Fruit fly (Drosophila melanogaster) whole organism, adult: Measurements from ENCODE around the gene cbt.

Experiments used
- CG11617 ChIP-seq: fragments of 200-800 bp; sonication (Bioruptor generic); optimal IDR thresholded peaks from 2 replicates; lab custom pipeline; 2017; ENCODE audit warnings: mild to moderate bottlenecking, missing biosample characterization, missing genetic modification reagents, missing genetic modification characterization
- CG12768 ChIP-seq: fragments of 200-800 bp; sonication (Bioruptor generic); optimal IDR thresholded peaks from 2 replicates; lab custom pipeline; 2017; ENCODE audit warnings: missing biosample characterization, missing genetic modification characterization, mild to moderate bottlenecking, moderate library complexity, missing genetic modification reagents
- CG14711 ChIP-seq: fragments of 200-800 bp; sonication (Bioruptor generic); optimal IDR thresholded peaks from 2 replicates; lab custom pipeline; 2018; ENCODE audit warnings: missing biosample characterization, mild to moderate bottlenecking, missing genetic modification characterization, moderate library complexity
- CG1620 ChIP-seq: fragments of 200-800 bp; sonication (Bioruptor generic); optimal IDR thresholded peaks from 2 replicates; lab custom pipeline; 2016; ENCODE audit warnings: missing biosample characterization, missing genetic modification characterization
- CG33017 ChIP-seq: fragments of 200-800 bp; sonication (Bioruptor generic); optimal IDR thresholded peaks from 2 replicates; lab custom pipeline; 2018; ENCODE audit warnings: missing biosample characterization, mild to moderate bottlenecking, missing genetic modification characterization, moderate library complexity
- CG5204 ChIP-seq: fragments of 200-800 bp; sonication (Bioruptor generic); optimal IDR thresholded peaks from 2 replicates; lab custom pipeline; 2016; ENCODE audit warnings: missing biosample characterization, missing genetic modification characterization
- CG7045 ChIP-seq: fragments of 200-800 bp; sonication (Bioruptor generic); optimal IDR thresholded peaks from 2 replicates; lab custom pipeline; 2017; ENCODE audit warnings: missing biosample characterization, mild to moderate bottlenecking, missing genetic modification characterization
- CG7101 ChIP-seq: fragments of 200-800 bp; sonication (Bioruptor generic); optimal IDR thresholded peaks from 2 replicates; lab custom pipeline; 2018; ENCODE audit warnings: missing biosample characterization, mild to moderate bottlenecking, missing genetic modification characterization, moderate library complexity
- Clk ChIP-seq: fragments of 200-800 bp; sonication (Bioruptor generic); optimal IDR thresholded peaks from 2 replicates; lab custom pipeline; 2017; ENCODE audit warnings: missing biosample characterization, missing genetic modification characterization
- Crg-1 ChIP-seq: fragments of 200-800 bp; sonication (Bioruptor generic); optimal IDR thresholded peaks from 2 replicates; lab custom pipeline; 2016; ENCODE audit warnings: missing biosample characterization, missing genetic modification characterization
- Hr96 ChIP-seq: fragments of 200-800 bp; sonication (Bioruptor generic); optimal IDR thresholded peaks from 2 replicates; lab custom pipeline; 2016; ENCODE audit warnings: missing biosample characterization, missing genetic modification characterization
- Mnt ChIP-seq: fragments of 200-800 bp; sonication (Bioruptor generic); optimal IDR thresholded peaks from 2 replicates; lab custom pipeline; 2016; ENCODE audit warnings: missing biosample characterization, mild to moderate bottlenecking, missing genetic modification characterization
- bab1 ChIP-seq: fragments of 200-800 bp; sonication (Bioruptor generic); optimal IDR thresholded peaks from 3 replicates; lab custom pipeline; 2019; ENCODE audit warnings: missing biosample characterization, mild to moderate bottlenecking, missing genetic modification characterization, moderate library complexity
- cic ChIP-seq: fragments of 200-800 bp; sonication (Bioruptor generic); optimal IDR thresholded peaks from 2 replicates; lab custom pipeline; 2017; ENCODE audit warnings: missing biosample characterization, mild to moderate bottlenecking, missing genetic modification characterization, moderate library complexity
- cnc ChIP-seq, 2 experiments: fragments of >200 bp; optimal IDR thresholded peaks; 2 replicates each; lab custom pipeline; 2017
- kay ChIP-seq: fragments of 200-800 bp; sonication (Bioruptor generic); peaks from one replicate; lab custom pipeline; 2016; ENCODE audit warnings: missing biosample characterization, missing genetic modification characterization, borderline replicate concordance
- ovo ChIP-seq: fragments of 200-800 bp; sonication (Bioruptor generic); optimal IDR thresholded peaks from 2 replicates; lab custom pipeline; 2016; ENCODE audit warnings: missing biosample characterization, missing genetic modification characterization
- pad ChIP-seq: fragments of 200-800 bp; sonication (Bioruptor generic); optimal IDR thresholded peaks from 3 replicates; lab custom pipeline; 2017; ENCODE audit warnings: missing biosample characterization, missing genetic modification characterization, mild to moderate bottlenecking, moderate library complexity, missing genetic modification reagents
- tj ChIP-seq: fragments of 200-800 bp; sonication (Bioruptor generic); optimal IDR thresholded peaks from 3 replicates; lab custom pipeline; 2017; ENCODE audit warnings: missing biosample characterization, mild to moderate bottlenecking, missing genetic modification characterization, moderate library complexity
- toe ChIP-seq: fragments of 200-800 bp; sonication (Bioruptor generic); optimal IDR thresholded peaks from 2 replicates; lab custom pipeline; 2016; ENCODE audit warnings: missing biosample characterization, missing genetic modification characterization

Gene cbt

dm6 chr2L:512028-512427 is 32.5 kb upstream of the cbt start:
- TF ChIP-seq CG7045 (no peak), ovo (GFP tag; lab: Kevin White, UChicago) (no peak), CG11617 (GFP tag; lab: Kevin White, UChicago) (no peak), Crg-1 (no peak), bab1 (GFP tag; lab: Kevin White, UChicago) (no peak), CG33017 (tag; lab: Kevin White, UChicago) (no peak), Clk (GFP tag; lab: Kevin White, UChicago) (no peak), cnc (optimal IDR thresholded peaks at IDR 0.05; lab: Kevin White, UChicago) (no peak), cic (GFP tag; lab: Kevin White, UChicago) (no peak), kay (GFP tag; lab: Kevin White, UChicago) (no peak)

dm6 chr2L:510534-511014 is 31.1 kb upstream of the cbt start:
- TF ChIP-seq CG12768: no peak
- no peak for TF ChIP-seq CG14711 (tag; lab: Kevin White, UChicago)
- TF ChIP-seq ovo (GFP tag; lab: Kevin White, UChicago): no peak
- no peak for TF ChIP-seq cic (GFP tag; lab: Kevin White, UChicago)
- TF ChIP-seq Hr96 (GFP tag; lab: Kevin White, UChicago): no peak

- TF ChIP-seq ovo (GFP tag; lab: Kevin White, UChicago): no peak
- no peak for TF ChIP-seq CG14711 (tag; lab: Kevin White, UChicago)
- no peak for TF ChIP-seq CG12768
- no peak for TF ChIP-seq CG7101 (tag; lab: Kevin White, UChicago)
- TF ChIP-seq tj (GFP tag; lab: Kevin White, UChicago): no peak
- no peak for TF ChIP-seq CG1620
- no peak for TF ChIP-seq CG5204 (GFP tag; lab: Kevin White, UChicago)
- no peak for TF ChIP-seq cnc (optimal IDR thresholded peaks at IDR 0.05; lab: Kevin White, UChicago)
- no peak for TF ChIP-seq kay (GFP tag; lab: Kevin White, UChicago)
- no peak for TF ChIP-seq Hr96 (GFP tag; lab: Kevin White, UChicago)
- no peak for TF ChIP-seq CG7045
- no peak for TF ChIP-seq cic (GFP tag; lab: Kevin White, UChicago)
Observed at dm6 chr2L:507169-507568, 27.7 kb upstream of the cbt start.

dm6 chr2L:506443-506842 is 27.0 kb upstream of the cbt start:
- TF ChIP-seq CG1620 (no peak), cic (GFP tag; lab: Kevin White, UChicago) (no peak), Clk (GFP tag; lab: Kevin White, UChicago) (no peak), CG7101 (tag; lab: Kevin White, UChicago) (no peak), Mnt (GFP tag; lab: Kevin White, UChicago) (no peak), CG5204 (GFP tag; lab: Kevin White, UChicago) (no peak), CG7045 (no peak), Hr96 (GFP tag; lab: Kevin White, UChicago) (no peak), pad (GFP tag; lab: Kevin White, UChicago) (no peak), ovo (GFP tag; lab: Kevin White, UChicago) (no peak), cnc (optimal IDR thresholded peaks at IDR 0.05; lab: Kevin White, UChicago) (no peak), tj (GFP tag; lab: Kevin White, UChicago) (no peak), CG14711 (tag; lab: Kevin White, UChicago) (no peak), CG11617 (GFP tag; lab: Kevin White, UChicago) (no peak), kay (GFP tag; lab: Kevin White, UChicago) (no peak), bab1 (GFP tag; lab: Kevin White, UChicago) (no peak), toe (GFP tag; lab: Kevin White, UChicago) (no peak)

- no peak for TF ChIP-seq ovo (GFP tag; lab: Kevin White, UChicago)
- TF ChIP-seq Clk (GFP tag; lab: Kevin White, UChicago): no peak
- TF ChIP-seq CG11617 (GFP tag; lab: Kevin White, UChicago): no peak
- no peak for TF ChIP-seq pad (GFP tag; lab: Kevin White, UChicago)
- TF ChIP-seq Crg-1: no peak
- no peak for TF ChIP-seq CG14711 (tag; lab: Kevin White, UChicago)
- TF ChIP-seq CG1620: no peak
Observed at dm6 chr2L:505009-505408, 25.5 kb upstream of the cbt start.

dm6 chr2L:501622-502021 is 22.1 kb upstream of the cbt start:
- TF ChIP-seq Crg-1: no peak
- no peak for TF ChIP-seq cic (GFP tag; lab: Kevin White, UChicago)
- TF ChIP-seq toe (GFP tag; lab: Kevin White, UChicago): no peak
- no peak for TF ChIP-seq Clk (GFP tag; lab: Kevin White, UChicago)
- TF ChIP-seq pad (GFP tag; lab: Kevin White, UChicago): no peak
- no peak for TF ChIP-seq CG14711 (tag; lab: Kevin White, UChicago)
- no peak for TF ChIP-seq CG7045
- no peak for TF ChIP-seq CG12768
- no peak for TF ChIP-seq CG1620
- TF ChIP-seq Hr96 (GFP tag; lab: Kevin White, UChicago): no peak

dm6 chr2L:499939-500338 is 20.5 kb upstream of the cbt start:
- TF ChIP-seq CG12768 (no peak), CG5204 (GFP tag; lab: Kevin White, UChicago) (no peak), CG7045 (no peak), CG1620 (no peak), Hr96 (GFP tag; lab: Kevin White, UChicago) (no peak), cic (GFP tag; lab: Kevin White, UChicago) (no peak)
